Worm (Caenorhabditis elegans) whole organism, L3 larva: ENCODE measurements around the gene F26F12.3.

Experiments used
- R02D3.7 ChIP-seq: fragments of 150-350 bp; optimal IDR thresholded peaks from 2 replicates; lab custom pipeline; 2014; ENCODE audit warnings: missing biosample characterization, missing genetic modification characterization
- ZK546.5 ChIP-seq: sonication (generic microtip); optimal IDR thresholded peaks from 2 replicates; lab custom pipeline; 2017; ENCODE audit warnings: missing biosample characterization, missing genetic modification characterization
- aly-2 ChIP-seq: fragments of 150-350 bp; optimal IDR thresholded peaks from 2 replicates; lab custom pipeline; 2014; ENCODE audit warnings: missing biosample characterization, missing genetic modification characterization
- ama-1 ChIP-seq: fragments of 150-350 bp; optimal IDR thresholded peaks from 2 replicates; lab custom pipeline; 2018
- ceh-16 ChIP-seq: sonication (generic microtip); optimal IDR thresholded peaks from 2 replicates; lab custom pipeline; 2017; ENCODE audit warnings: missing biosample characterization, missing genetic modification characterization
- ceh-28 ChIP-seq: fragments of 150-350 bp; optimal IDR thresholded peaks from 2 replicates; lab custom pipeline; 2014; ENCODE audit warnings: missing biosample characterization, missing genetic modification reagents, missing genetic modification characterization
- ceh-82 ChIP-seq: fragments of 150-350 bp; optimal IDR thresholded peaks from 2 replicates; lab custom pipeline; 2014; ENCODE audit warnings: missing biosample characterization, missing genetic modification characterization
- ceh-9 ChIP-seq: sonication (generic microtip); optimal IDR thresholded peaks from 2 replicates; lab custom pipeline; 2018; ENCODE audit warnings: missing biosample characterization, missing genetic modification characterization
- egl-27 ChIP-seq: sonication (generic microtip); optimal IDR thresholded peaks from 4 replicates; lab custom pipeline; 2017; ENCODE audit warnings: missing biosample characterization, missing genetic modification reagents, missing genetic modification characterization
- egl-5 ChIP-seq: fragments of 150-350 bp; optimal IDR thresholded peaks from 2 replicates; lab custom pipeline; 2017; ENCODE audit warnings: missing biosample characterization, missing genetic modification reagents, missing genetic modification characterization, inconsistent platforms
- elt-2 ChIP-seq: sonication (generic microtip); optimal IDR thresholded peaks from 2 replicates; lab custom pipeline; 2016; ENCODE audit warnings: missing genetic modification reagents, mild to moderate bottlenecking, missing genetic modification characterization, missing compliant biosample characterization
- elt-3 ChIP-seq, 3 experiments: fragments of 150-350 bp in 1 of 3; sonication (generic microtip) in 2 of 3; optimal IDR thresholded peaks; 2 replicates in 2 of 3; 4 replicates in 1 of 3; lab custom pipeline; 2014 to 2017; ENCODE audit warnings: missing biosample characterization in 3 of 3, missing genetic modification characterization in 3 of 3
- eor-1 ChIP-seq, 2 experiments: fragments of 150-350 bp; optimal IDR thresholded peaks; 2 replicates each; lab custom pipeline; 2014 to 2018; ENCODE audit warnings: missing biosample characterization in 2 of 2, missing genetic modification characterization in 2 of 2
- fkh-10 ChIP-seq: sonication (generic microtip); optimal IDR thresholded peaks from 2 replicates; lab custom pipeline; 2017; ENCODE audit warnings: missing biosample characterization, missing genetic modification reagents, missing genetic modification characterization
- fos-1 ChIP-seq: fragments of 150-350 bp; optimal IDR thresholded peaks from 2 replicates; lab custom pipeline; 2014; ENCODE audit warnings: missing biosample characterization, missing genetic modification characterization
- hmg-11 ChIP-seq: sonication (generic microtip); optimal IDR thresholded peaks from 2 replicates; lab custom pipeline; 2016; ENCODE audit warnings: missing genetic modification characterization, missing compliant biosample characterization
- jun-1 ChIP-seq: fragments of 150-350 bp; optimal IDR thresholded peaks from 2 replicates; lab custom pipeline; 2014; ENCODE audit warnings: missing biosample characterization, missing genetic modification reagents, missing genetic modification characterization
- lin-15B ChIP-seq: fragments of 150-350 bp; optimal IDR thresholded peaks from 2 replicates; lab custom pipeline; 2014; ENCODE audit warnings: missing biosample characterization, missing genetic modification characterization
- mdl-1 ChIP-seq: fragments of 150-350 bp; optimal IDR thresholded peaks from 2 replicates; lab custom pipeline; 2014; ENCODE audit warnings: missing biosample characterization, missing genetic modification characterization
- mml-1 ChIP-seq: fragments of 150-350 bp; sonication (generic microtip); optimal IDR thresholded peaks from 3 replicates; lab custom pipeline; 2014; ENCODE audit warnings: missing biosample characterization, missing genetic modification characterization
- nfya-1 ChIP-seq: sonication (generic microtip); optimal IDR thresholded peaks from 2 replicates; lab custom pipeline; 2017; ENCODE audit warnings: missing genetic modification characterization, mild to moderate bottlenecking, missing compliant biosample characterization, antibody characterized with exemption, moderate library complexity; ENCODE audit not compliant: insufficient read depth
- nhr-11 ChIP-seq: fragments of 150-350 bp; optimal IDR thresholded peaks from 2 replicates; lab custom pipeline; 2014; ENCODE audit warnings: missing biosample characterization, missing genetic modification characterization
- nhr-12 ChIP-seq: fragments of 150-350 bp; optimal IDR thresholded peaks from 2 replicates; lab custom pipeline; 2014; ENCODE audit warnings: missing biosample characterization, missing genetic modification characterization
- nhr-23 ChIP-seq: fragments of 150-350 bp; optimal IDR thresholded peaks from 2 replicates; lab custom pipeline; 2014; ENCODE audit warnings: missing biosample characterization, missing genetic modification reagents, missing genetic modification characterization
- nhr-237 ChIP-seq: fragments of 150-350 bp; optimal IDR thresholded peaks from 2 replicates; lab custom pipeline; 2014; ENCODE audit warnings: missing biosample characterization, missing genetic modification characterization
- nhr-25 ChIP-seq: sonication (generic microtip); optimal IDR thresholded peaks from 2 replicates; lab custom pipeline; 2017; ENCODE audit warnings: missing biosample characterization, missing genetic modification characterization
- nhr-28 ChIP-seq: fragments of 150-350 bp; optimal IDR thresholded peaks from 2 replicates; lab custom pipeline; 2014; ENCODE audit warnings: missing biosample characterization, missing genetic modification characterization
- nhr-43 ChIP-seq: sonication (generic microtip); optimal IDR thresholded peaks from 2 replicates; lab custom pipeline; 2016; ENCODE audit warnings: mild to moderate bottlenecking, missing genetic modification characterization, missing compliant biosample characterization; ENCODE audit not compliant: poor library complexity, severe bottlenecking
- nhr-67 ChIP-seq: fragments of 150-350 bp; optimal IDR thresholded peaks from 2 replicates; lab custom pipeline; 2014; ENCODE audit warnings: missing biosample characterization, missing genetic modification characterization
- nhr-76 ChIP-seq: fragments of 150-350 bp; sonication (generic microtip); optimal IDR thresholded peaks from 5 replicates; lab custom pipeline; 2014; ENCODE audit warnings: missing biosample characterization, missing genetic modification characterization
- nhr-77 ChIP-seq: fragments of 150-350 bp; optimal IDR thresholded peaks from 2 replicates; lab custom pipeline; 2014; ENCODE audit warnings: missing biosample characterization, missing genetic modification characterization
- pha-4 ChIP-seq: fragments of 150-350 bp; optimal IDR thresholded peaks from 2 replicates; lab custom pipeline; 2014; ENCODE audit warnings: missing biosample characterization, missing genetic modification reagents, missing genetic modification characterization
- pqm-1 ChIP-seq: fragments of 150-350 bp; optimal IDR thresholded peaks from 2 replicates; lab custom pipeline; 2017; ENCODE audit warnings: missing biosample characterization, missing genetic modification characterization, inconsistent platforms
- sea-2 ChIP-seq: fragments of 150-350 bp; sonication (generic microtip); optimal IDR thresholded peaks from 4 replicates; lab custom pipeline; 2014; ENCODE audit warnings: missing biosample characterization, missing genetic modification reagents, missing genetic modification characterization
- snpc-4 ChIP-seq: fragments of 150-350 bp; optimal IDR thresholded peaks from 2 replicates; lab custom pipeline; 2014; ENCODE audit warnings: missing biosample characterization, missing genetic modification characterization
- unc-62 ChIP-seq: fragments of 150-350 bp; sonication (generic microtip); optimal IDR thresholded peaks from 4 replicates; lab custom pipeline; 2014; ENCODE audit warnings: missing biosample characterization, missing genetic modification reagents, missing genetic modification characterization
- zag-1 ChIP-seq: fragments of 150-350 bp; optimal IDR thresholded peaks from 2 replicates; lab custom pipeline; 2014; ENCODE audit warnings: missing biosample characterization, missing genetic modification characterization
- ztf-11 ChIP-seq: fragments of 150-350 bp; optimal IDR thresholded peaks from 2 replicates; lab custom pipeline; 2014; ENCODE audit warnings: missing biosample characterization, missing genetic modification characterization
- ztf-4 ChIP-seq: fragments of 150-350 bp; optimal IDR thresholded peaks from 2 replicates; lab custom pipeline; 2014; ENCODE audit warnings: missing biosample characterization, missing genetic modification characterization

F26F12.3 gene

ce11 chrV:5831253-5831652 is 14.3 kb downstream of the F26F12.3 start:
- no peak for TF ChIP-seq nhr-67 (tag; lab: Kevin White, UChicago)
- no peak for TF ChIP-seq mdl-1 (tag; lab: Kevin White, UChicago)
- TF ChIP-seq ama-1 (lab: Kevin White, UChicago) = no peak
- TF ChIP-seq nhr-76 (tag; lab: Kevin White, UChicago) = no peak
- no peak for TF ChIP-seq nhr-25 (tag; lab: Kevin White, UChicago)
- TF ChIP-seq egl-5 (tag; lab: Kevin White, UChicago) = no peak
- TF ChIP-seq unc-62 = no peak
- TF ChIP-seq ceh-82 (tag; lab: Kevin White, UChicago) = no peak

- TF ChIP-seq lin-15B (tag; lab: Kevin White, UChicago) = no peak
- no peak for TF ChIP-seq mml-1
- TF ChIP-seq nhr-23 (tag; lab: Kevin White, UChicago) = no peak
- no peak for TF ChIP-seq fkh-10 (GFP tag; lab: Kevin White, UChicago)
- TF ChIP-seq snpc-4 (tag; lab: Kevin White, UChicago) = no peak
- no peak for TF ChIP-seq ceh-16 (tag; lab: Kevin White, UChicago)
- no peak for TF ChIP-seq hmg-11 (tag; lab: Kevin White, UChicago)
- no peak for TF ChIP-seq ztf-11 (tag; lab: Kevin White, UChicago)
- TF ChIP-seq pqm-1 (tag; lab: Kevin White, UChicago) = no peak
- TF ChIP-seq ceh-82 (tag; lab: Kevin White, UChicago) = no peak
- no peak for TF ChIP-seq fos-1 (tag; lab: Kevin White, UChicago)
- TF ChIP-seq nhr-77 = no peak
- no peak for TF ChIP-seq nhr-67 (tag; lab: Kevin White, UChicago)
- no peak for TF ChIP-seq ztf-4
- no peak for TF ChIP-seq pha-4 (tag; lab: Kevin White, UChicago)
- no peak for TF ChIP-seq aly-2 (tag; lab: Kevin White, UChicago)
- TF ChIP-seq nhr-28 (tag; lab: Kevin White, UChicago) = no peak
- no peak for TF ChIP-seq eor-1 (tag; optimal IDR thresholded peaks at IDR 0.05; lab: Kevin White, UChicago)
These were observed 18.9 kb downstream of the F26F12.3 start, which contains the start of gene let-418 for ce11 chrV:5826592-5826991. TSS of gene let-418 (plus strand) at chrV:5826833.

- TF ChIP-seq sea-2 (no peak), ztf-4 (no peak), aly-2 (tag; lab: Kevin White, UChicago) (no peak), nhr-76 (tag; lab: Kevin White, UChicago) (no peak), nhr-12 (no peak), ceh-9 (no peak), egl-27 (tag; lab: Kevin White, UChicago) (no peak), nhr-43 (no peak), nfya-1 (tag; lab: Kevin White, UChicago) (no peak), elt-3 (tag; optimal IDR thresholded peaks at IDR 0.05; lab: Kevin White, UChicago) (no peak), lin-15B (tag; lab: Kevin White, UChicago) (no peak), fos-1 (tag; lab: Kevin White, UChicago) (no peak), mdl-1 (tag; lab: Kevin White, UChicago) (no peak), eor-1 (tag; optimal IDR thresholded peaks at IDR 0.05; lab: Kevin White, UChicago) (no peak), egl-5 (tag; lab: Kevin White, UChicago) (no peak), ztf-11 (tag; lab: Kevin White, UChicago) (no peak), nhr-23 (tag; lab: Kevin White, UChicago) (no peak)
These were observed 20.0 kb downstream of the F26F12.3 start for ce11 chrV:5825478-5825877.

ce11 chrV:5822968-5823367 is 22.6 kb downstream of the F26F12.3 start:
- TF ChIP-seq lin-15B (tag; lab: Kevin White, UChicago) = no peak
- TF ChIP-seq ZK546.5 (tag; lab: Kevin White, UChicago) = no peak
- TF ChIP-seq jun-1 (tag; lab: Kevin White, UChicago) = no peak
- TF ChIP-seq sea-2 = no peak
- peak; percentile 9 for TF ChIP-seq R02D3.7
- TF ChIP-seq ceh-82 (tag; lab: Kevin White, UChicago) = no peak
- TF ChIP-seq unc-62 = peak; percentile 52
- peak; percentile 35 for TF ChIP-seq nfya-1 (tag; lab: Kevin White, UChicago)
- TF ChIP-seq ceh-16 (tag; lab: Kevin White, UChicago) = no peak
- TF ChIP-seq nhr-237 (tag; lab: Kevin White, UChicago) = no peak
- TF ChIP-seq nhr-23 (tag; lab: Kevin White, UChicago) = peak; percentile 96
- TF ChIP-seq pqm-1 (tag; lab: Kevin White, UChicago) = peak; percentile 56
- peak; percentile 76 for TF ChIP-seq nhr-25 (tag; lab: Kevin White, UChicago)
- no peak for TF ChIP-seq nhr-11 (tag; lab: Kevin White, UChicago)
- peak; percentile 46 for TF ChIP-seq fos-1 (tag; lab: Kevin White, UChicago)
- no peak for TF ChIP-seq zag-1 (tag; lab: Kevin White, UChicago)
- TF ChIP-seq ceh-28 (tag; lab: Kevin White, UChicago) = peak; percentile 59
- TF ChIP-seq elt-2 (tag; lab: Kevin White, UChicago) = peak; percentile 64
- no peak for TF ChIP-seq ama-1 (lab: Kevin White, UChicago)
- TF ChIP-seq egl-27 (tag; lab: Kevin White, UChicago) = peak; percentile 61
- TF ChIP-seq nhr-43 = peak; percentile 88
- TF ChIP-seq pha-4 (tag; lab: Kevin White, UChicago) = no peak
- TF ChIP-seq nhr-67 (tag; lab: Kevin White, UChicago) = no peak
- peak; percentile 64 to 95 (median 88) for TF ChIP-seq elt-3 (tag; optimal IDR thresholded peaks at IDR 0.05; lab: Kevin White, UChicago)
